In genomic region chr2L:5044361-5044891, dm6 we compare ENCODE assay signal across 3 fruit fly cellular contexts.
TF ChIP-seq lines count a peak whose summit lies in the region.

Gene CG31650, minus strand, starts transcription at chr2L:5044712.

- TF ChIP-seq CTCF in whole organism, embryonic (GFP tag; optimal IDR thresholded peaks at IDR 0.05; lab: Kevin White, UChicago) = no peak

TF ChIP-seq in whole organism, embryonic, 481 proteins besides CTCF, POLR2A, EP300 and RAD21 (continues in another document):
- peak; percentile 42 for TF ChIP-seq Blimp-1 (GFP tag; optimal IDR thresholded peaks at IDR 0.05; lab: Kevin White, UChicago)
- peak; percentile 35 for TF ChIP-seq cg (GFP tag; optimal IDR thresholded peaks at IDR 0.05; lab: Kevin White, UChicago)
- TF ChIP-seq sens (GFP tag; lab: Kevin White, UChicago) = peak; percentile 17
- TF ChIP-seq ken (GFP tag; IDR thresholded peaks at IDR 0.05; lab: Robert Waterston, UW) = peak; percentile 12; the same call in 1 of the 3 replicates
- no peak for TF ChIP-seq scrt (GFP tag; optimal IDR thresholded peaks at IDR 0.05; lab: Kevin White, UChicago)
- no peak for TF ChIP-seq crc (GFP tag; optimal IDR thresholded peaks at IDR 0.05; lab: Kevin White, UChicago)
- TF ChIP-seq dysf (GFP tag; IDR thresholded peaks at IDR 0.05; lab: Robert Waterston, UW) = no peak
- peak; percentile 32 for TF ChIP-seq Ets65A (GFP tag; lab: Kevin White, UChicago)
- TF ChIP-seq Rfx (GFP tag; IDR thresholded peaks at IDR 0.05; lab: Robert Waterston, UW) = peak; percentile 6; the same call in 1 of the 2 replicates
- no peak for TF ChIP-seq slp2 (GFP tag; optimal IDR thresholded peaks at IDR 0.05; lab: Kevin White, UChicago)
- TF ChIP-seq CG10543 (GFP tag; optimal IDR thresholded peaks at IDR 0.05; lab: Kevin White, UChicago) = peak; percentile 43
- peak; percentile 13 for TF ChIP-seq btn (GFP tag; optimal IDR thresholded peaks at IDR 0.05; lab: Kevin White, UChicago)
- peak; percentile 42; the same call in 2 of the 3 replicates for TF ChIP-seq CG6175 (GFP tag; IDR thresholded peaks at IDR 0.05; lab: Robert Waterston, UW)
- peak; percentile 33 for TF ChIP-seq CG13894 (tag; optimal IDR thresholded peaks at IDR 0.05; lab: Kevin White, UChicago)
- TF ChIP-seq oc (tag; optimal IDR thresholded peaks at IDR 0.05; lab: Kevin White, UChicago) = peak; percentile 29
- TF ChIP-seq dm (GFP tag; optimal IDR thresholded peaks at IDR 0.05; lab: Kevin White, UChicago) = no peak
- TF ChIP-seq chm (GFP tag; IDR thresholded peaks at IDR 0.05; lab: Robert Waterston, UW) = peak; percentile 53
- peak; percentile 27; the same call in 1 of the 2 replicates for TF ChIP-seq CG32772 (GFP tag; IDR thresholded peaks at IDR 0.05; lab: Robert Waterston, UW)
- TF ChIP-seq Drgx (GFP tag; IDR thresholded peaks at IDR 0.05; lab: Robert Waterston, UW) = peak; percentile 17; the same call in 1 of the 2 replicates
- TF ChIP-seq chinmo (GFP tag; IDR thresholded peaks at IDR 0.05; lab: Robert Waterston, UW; ENCODE audit: partially characterized antibody) = peak; percentile 76; the same call in 1 of the 4 replicates
- peak in 1 of 2 experiments; percentile 90 for TF ChIP-seq Hr78 (GFP tag; optimal IDR thresholded peaks at IDR 0.05; lab: Kevin White, UChicago)
- TF ChIP-seq grn (GFP tag; optimal IDR thresholded peaks at IDR 0.05; lab: Kevin White, UChicago) = peak; percentile 69
- peak; percentile 30 for TF ChIP-seq sd (tag; optimal IDR thresholded peaks at IDR 0.05; lab: Kevin White, UChicago)
- TF ChIP-seq exex (tag; optimal IDR thresholded peaks at IDR 0.05; lab: Kevin White, UChicago) = peak; percentile 49
- TF ChIP-seq CG2889 (GFP tag; IDR thresholded peaks at IDR 0.05; lab: Robert Waterston, UW) = no peak
- peak; percentile 14 for TF ChIP-seq CG4282 (GFP tag; optimal IDR thresholded peaks at IDR 0.05; lab: Kevin White, UChicago)
- TF ChIP-seq trem (tag; optimal IDR thresholded peaks at IDR 0.05; lab: Kevin White, UChicago) = no peak
- 0 out of 2 replicates have a peak, but pooled peaks have one; percentile 25 for TF ChIP-seq CG11696 (GFP tag; IDR thresholded peaks at IDR 0.05; lab: Robert Waterston, UW)
- peak; percentile 18 for TF ChIP-seq wek (GFP tag; optimal IDR thresholded peaks at IDR 0.05; lab: Kevin White, UChicago)

TF ChIP-seq in whole organism, prepupa, 60 proteins besides CTCF, POLR2A, EP300 and RAD21:
- TF ChIP-seq eg (GFP tag; IDR thresholded peaks at IDR 0.05; lab: Robert Waterston, UW) (peak; percentile 14; the same call in 1 of the 3 replicates), svp (GFP tag; lab: Kevin White, UChicago) (peak; percentile 40), CG7368 (GFP tag; optimal IDR thresholded peaks at IDR 0.05; lab: Kevin White, UChicago) (no peak), fkh (GFP tag; optimal IDR thresholded peaks at IDR 0.05; lab: Kevin White, UChicago) (peak; percentile 48)

TF ChIP-seq in whole organism, pupa, 21 proteins besides CTCF, POLR2A, EP300 and RAD21:
- TF ChIP-seq CG4496 (GFP tag; IDR thresholded peaks at IDR 0.05; lab: Robert Waterston, UW) = 0 out of 3 replicates have a peak, but pooled peaks have one; percentile 33
- no peak for TF ChIP-seq CG14655 (GFP tag; optimal IDR thresholded peaks at IDR 0.05; lab: Kevin White, UChicago)
TF ChIP-seq in whole organism, pupa: peak in this region for 1.

Comparison
In these comparisons a context has a peak if more than half of its experiments do, and no peak if none do; other contexts are left out.
1. Of the 7 proteins assayed by ChIP-seq in both whole organism, embryonic and whole organism, prepupa: peak only in whole organism, embryonic: Blimp-1; only in whole organism, prepupa: none; in both: none; in neither: 6.